Worm (Caenorhabditis elegans) whole organism, L1 larva: ENCODE data around the gene F46B6.2.

ENCODE experiments used
- C16A3.4 ChIP-seq: fragments of 150-350 bp; optimal IDR thresholded peaks from 2 replicates; lab custom pipeline; 2014; ENCODE audit warnings: missing biosample characterization, missing genetic modification characterization
- C34B4.2 ChIP-seq: sonication (generic microtip); optimal IDR thresholded peaks from 2 replicates; lab custom pipeline; 2017; ENCODE audit warnings: mild to moderate bottlenecking, missing genetic modification characterization, missing compliant biosample characterization
- aha-1 ChIP-seq: fragments of 150-350 bp; optimal IDR thresholded peaks from 2 replicates; lab custom pipeline; 2014; ENCODE audit warnings: missing biosample characterization, missing genetic modification characterization
- alr-1 ChIP-seq: fragments of 200-800 bp; sonication (Bioruptor generic); optimal IDR thresholded peaks from 2 replicates; lab custom pipeline; 2018; ENCODE audit warnings: borderline replicate concordance, mild to moderate bottlenecking, missing genetic modification characterization, missing compliant biosample characterization
- ces-1 ChIP-seq: fragments of 150-350 bp; optimal IDR thresholded peaks from 2 replicates; lab custom pipeline; 2014; ENCODE audit warnings: missing biosample characterization, missing genetic modification reagents, missing genetic modification characterization
- dpl-1 ChIP-seq, 3 experiments: fragments of 150-350 bp in 2 of 3; sonication (generic microtip) in 1 of 3; optimal IDR thresholded peaks; 2 replicates each; lab custom pipeline; 2014 to 2017; ENCODE audit warnings: missing biosample characterization in 3 of 3, missing genetic modification characterization in 3 of 3, missing genetic modification reagents in 3 of 3
- dsc-1 ChIP-seq: sonication (generic microtip); optimal IDR thresholded peaks from 2 replicates; lab custom pipeline; 2016; ENCODE audit warnings: mild to moderate bottlenecking, missing genetic modification characterization, missing compliant biosample characterization
- efl-1 ChIP-seq, 4 experiments: fragments of 150-350 bp; optimal IDR thresholded peaks in 3 of 4; peaks in 1 of 4; 1 replicate in 1 of 4; 2 replicates in 3 of 4; lab custom pipeline; 2014; ENCODE audit warnings: missing biosample characterization in 2 of 4, missing genetic modification characterization in 2 of 4, missing genetic modification reagents in 2 of 4
- elt-2 ChIP-seq: sonication (generic microtip); optimal IDR thresholded peaks from 2 replicates; lab custom pipeline; 2016; ENCODE audit warnings: missing genetic modification characterization, mild to moderate bottlenecking, inconsistent platforms, missing compliant biosample characterization, missing genetic modification reagents
- fkh-10 ChIP-seq: sonication (generic microtip); optimal IDR thresholded peaks from 2 replicates; lab custom pipeline; 2017; ENCODE audit warnings: missing biosample characterization, missing genetic modification reagents, missing genetic modification characterization
- fkh-8 ChIP-seq: sonication (generic microtip); optimal IDR thresholded peaks from 2 replicates; lab custom pipeline; 2016; ENCODE audit warnings: mild to moderate bottlenecking, missing genetic modification characterization, missing compliant biosample characterization
- grh-1 ChIP-seq: fragments of 200-800 bp; sonication (Bioruptor generic); IDR thresholded peaks from 2 replicates; pipeline ENCODE4 v1.3.6; 2022; ENCODE audit warnings: missing genetic modification reagents, missing genetic modification characterization, missing compliant biosample characterization
- hpl-2 ChIP-seq: fragments of 150-350 bp; optimal IDR thresholded peaks from 2 replicates; lab custom pipeline; 2014; ENCODE audit warnings: missing biosample characterization, missing genetic modification reagents, missing genetic modification characterization
- lin-13 ChIP-seq: fragments of 150-350 bp; optimal IDR thresholded peaks from 2 replicates; lab custom pipeline; 2014; ENCODE audit warnings: missing biosample characterization, missing genetic modification reagents, missing genetic modification characterization
- lin-14 ChIP-seq: fragments of 200-800 bp; sonication (Bioruptor generic); optimal IDR thresholded peaks from 2 replicates; lab custom pipeline; 2018; ENCODE audit warnings: mild to moderate bottlenecking, missing genetic modification characterization, moderate library complexity, missing compliant biosample characterization
- lin-15B ChIP-seq: fragments of 150-350 bp; sonication (generic microtip); optimal IDR thresholded peaks from 3 replicates; lab custom pipeline; 2014; ENCODE audit warnings: missing biosample characterization, missing genetic modification characterization
- lsy-2 ChIP-seq, 2 experiments: fragments of 150-350 bp; optimal IDR thresholded peaks; 2 replicates each; lab custom pipeline; 2014; ENCODE audit warnings: missing biosample characterization in 2 of 2, missing genetic modification characterization in 2 of 2
- mab-9 ChIP-seq: fragments of 200-800 bp; sonication (Bioruptor generic); IDR thresholded peaks from 2 replicates; pipeline ENCODE4 v1.3.6; 2022; ENCODE audit warnings: missing genetic modification reagents, missing genetic modification characterization, missing compliant biosample characterization
- mdl-1 ChIP-seq, 2 experiments: fragments of 150-350 bp; optimal IDR thresholded peaks; 2 replicates each; lab custom pipeline; 2014 to 2017; ENCODE audit warnings: missing biosample characterization in 2 of 2, missing genetic modification characterization in 2 of 2, inconsistent platforms in 1 of 2
- mef-2 ChIP-seq: fragments of 150-350 bp; optimal IDR thresholded peaks from 2 replicates; lab custom pipeline; 2014; ENCODE audit warnings: missing biosample characterization, missing genetic modification characterization
- nhr-11 ChIP-seq: fragments of 150-350 bp; optimal IDR thresholded peaks from 2 replicates; lab custom pipeline; 2014; ENCODE audit warnings: missing biosample characterization, missing genetic modification characterization
- nhr-12 ChIP-seq: sonication (generic microtip); optimal IDR thresholded peaks from 2 replicates; lab custom pipeline; 2017; ENCODE audit warnings: missing biosample characterization, missing genetic modification characterization
- nhr-19 ChIP-seq: fragments of 200-800 bp; sonication (Bioruptor generic); conservative IDR thresholded peaks from 2 replicates; pipeline ENCODE4 v1.3.6; 2022; ENCODE audit warnings: missing genetic modification characterization, missing compliant biosample characterization
- nhr-20 ChIP-seq: sonication (generic microtip); optimal IDR thresholded peaks from 2 replicates; lab custom pipeline; 2016; ENCODE audit warnings: mild to moderate bottlenecking, missing genetic modification characterization, missing compliant biosample characterization
- nhr-47 ChIP-seq: sonication (generic microtip); optimal IDR thresholded peaks from 2 replicates; lab custom pipeline; 2016; ENCODE audit warnings: mild to moderate bottlenecking, missing genetic modification characterization, moderate library complexity, missing compliant biosample characterization
- nhr-71 ChIP-seq: sonication (generic microtip); optimal IDR thresholded peaks from 2 replicates; lab custom pipeline; 2016; ENCODE audit warnings: mild to moderate bottlenecking, missing genetic modification characterization, moderate library complexity, missing compliant biosample characterization
- nhr-76 ChIP-seq: sonication (generic microtip); optimal IDR thresholded peaks from 2 replicates; lab custom pipeline; 2017; ENCODE audit warnings: missing biosample characterization, missing genetic modification characterization
- nhr-77 ChIP-seq: fragments of 150-350 bp; optimal IDR thresholded peaks from 2 replicates; lab custom pipeline; 2014; ENCODE audit warnings: missing biosample characterization, missing genetic modification characterization
- nhr-84 ChIP-seq: sonication (generic microtip); optimal IDR thresholded peaks from 2 replicates; lab custom pipeline; 2017; ENCODE audit warnings: missing biosample characterization, missing genetic modification characterization
- nhr-85 ChIP-seq: sonication (generic microtip); peaks from one replicate; lab custom pipeline; 2016; ENCODE audit warnings: missing genetic modification characterization, inconsistent platforms, missing compliant biosample characterization
- nhr-90 ChIP-seq: sonication (generic microtip); optimal IDR thresholded peaks from 2 replicates; lab custom pipeline; 2016; ENCODE audit warnings: mild to moderate bottlenecking, missing genetic modification characterization, missing compliant biosample characterization; ENCODE audit not compliant: poor library complexity
- pag-3 ChIP-seq: sonication (generic microtip); optimal IDR thresholded peaks from 2 replicates; lab custom pipeline; 2017; ENCODE audit warnings: missing genetic modification characterization, mild to moderate bottlenecking, missing compliant biosample characterization, antibody characterized with exemption, borderline replicate concordance; ENCODE audit not compliant: insufficient read depth
- pax-3 ChIP-seq: fragments of 200-800 bp; sonication (Bioruptor generic); optimal IDR thresholded peaks from 2 replicates; lab custom pipeline; 2018; ENCODE audit warnings: mild to moderate bottlenecking, missing genetic modification characterization, moderate library complexity, missing compliant biosample characterization
- pqm-1 ChIP-seq: sonication (generic microtip); optimal IDR thresholded peaks from 3 replicates; lab custom pipeline; 2017; ENCODE audit warnings: missing biosample characterization, missing genetic modification characterization
- skn-1 ChIP-seq: fragments of 150-350 bp; optimal IDR thresholded peaks from 2 replicates; lab custom pipeline; 2014; ENCODE audit warnings: missing biosample characterization, missing genetic modification characterization
- snpc-4 ChIP-seq: fragments of 150-350 bp; optimal IDR thresholded peaks from 2 replicates; lab custom pipeline; 2014; ENCODE audit warnings: missing biosample characterization, missing genetic modification characterization
- sox-4 ChIP-seq: sonication (generic microtip); optimal IDR thresholded peaks from 2 replicates; lab custom pipeline; 2016; ENCODE audit warnings: missing genetic modification characterization, missing compliant biosample characterization
- sup-37 ChIP-seq: fragments of 200-800 bp; sonication (Bioruptor generic); optimal IDR thresholded peaks from 2 replicates; lab custom pipeline; 2018; ENCODE audit warnings: mild to moderate bottlenecking, missing genetic modification characterization, missing compliant biosample characterization
- unc-62 ChIP-seq: fragments of 150-350 bp; optimal IDR thresholded peaks from 2 replicates; lab custom pipeline; 2014; ENCODE audit warnings: missing biosample characterization, missing genetic modification reagents, missing genetic modification characterization
- vab-15 ChIP-seq: sonication (generic microtip); optimal IDR thresholded peaks from 2 replicates; lab custom pipeline; 2017; ENCODE audit warnings: missing genotype, mild to moderate bottlenecking, missing genetic modification characterization, missing compliant biosample characterization
- zip-4 ChIP-seq: fragments of 200-800 bp; sonication (Bioruptor generic); optimal IDR thresholded peaks from 2 replicates; lab custom pipeline; 2018; ENCODE audit warnings: mild to moderate bottlenecking, missing genetic modification characterization, moderate library complexity, missing compliant biosample characterization
- ztf-11 ChIP-seq, 2 experiments: sonication (generic microtip); optimal IDR thresholded peaks; 2 replicates each; lab custom pipeline; 2016 to 2017; ENCODE audit warnings: missing genetic modification characterization in 2 of 2, missing biosample characterization in 1 of 2, missing compliant biosample characterization in 1 of 2

Gene F46B6.2

DNA sequence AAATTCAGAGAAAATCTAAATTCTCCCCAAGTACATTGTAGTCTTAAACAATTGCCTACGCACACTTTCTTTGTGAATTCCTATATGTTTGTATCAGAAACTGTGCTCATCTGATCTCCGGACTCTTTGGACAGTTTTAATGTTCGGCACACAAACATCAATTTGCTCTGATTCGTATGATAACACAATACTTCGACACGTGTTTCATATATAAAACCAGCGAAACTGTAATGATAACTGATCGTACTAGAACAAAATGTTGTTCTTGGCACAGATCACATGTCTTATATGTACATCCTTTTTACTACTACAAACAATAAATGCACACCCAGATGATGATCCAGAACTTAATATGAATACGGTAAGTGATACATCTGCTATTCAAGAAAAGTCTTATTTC lies 19.2 kb downstream of the F46B6.2 start, which contains the start of gene lipl-2 (continued):
- peak; percentile 52 for TF ChIP-seq nhr-20 (tag; lab: Kevin White, UChicago)

DNA sequence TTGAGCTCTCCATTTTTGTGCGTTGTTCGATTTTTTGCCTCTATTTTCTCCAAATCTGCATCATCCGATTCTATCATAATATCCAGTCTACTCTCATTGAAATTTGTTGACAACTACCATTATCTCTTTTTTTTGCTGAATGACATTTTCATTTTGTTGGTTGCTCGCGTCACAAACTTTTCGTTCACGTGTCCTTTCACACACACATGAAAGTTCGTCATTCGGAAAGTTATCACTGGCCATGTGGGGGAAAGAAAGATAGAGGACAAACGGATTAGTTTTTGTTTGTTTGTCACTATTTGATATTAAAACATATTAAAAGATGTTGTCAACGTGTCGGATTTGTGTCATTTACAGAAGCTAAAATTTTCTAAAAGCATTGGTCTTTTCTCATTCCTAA lies 22.9 kb downstream of the F46B6.2 start:
- TF ChIP-seq lin-13 (no peak), fkh-8 (tag; lab: Kevin White, UChicago) (peak; percentile 62), unc-62 (GFP tag; lab: Kevin White, UChicago) (no peak), pqm-1 (tag; lab: Kevin White, UChicago) (no peak), sup-37 (GFP tag; lab: Kevin White, UChicago) (no peak), dpl-1 (GFP tag; optimal IDR thresholded peaks at IDR 0.05; lab: Kevin White, UChicago) (no peak), elt-2 (tag; lab: Kevin White, UChicago) (peak; percentile 7), lsy-2 (tag; optimal IDR thresholded peaks at IDR 0.05; lab: Kevin White, UChicago) (peak in 1 of 2 experiments; percentile 8), lin-14 (GFP tag; lab: Kevin White, UChicago) (no peak), pag-3 (tag; lab: Kevin White, UChicago) (no peak), nhr-71 (peak; percentile 42), pax-3 (tag; lab: Kevin White, UChicago) (peak; percentile 39), skn-1 (tag; lab: Kevin White, UChicago) (no peak), nhr-77 (tag; lab: Kevin White, UChicago) (no peak), nhr-76 (tag; lab: Kevin White, UChicago) (no peak), hpl-2 (GFP tag; lab: Kevin White, UChicago) (no peak), alr-1 (no peak), nhr-19 (no peak), nhr-12 (tag; lab: Kevin White, UChicago) (no peak), efl-1 (optimal IDR thresholded peaks at IDR 0.05; lab: Kevin White, UChicago) (no peak), efl-1 (GFP tag; optimal IDR thresholded peaks at IDR 0.05 in 1 of 2; lab: Kevin White, UChicago) (no peak), sox-4 (no peak), ztf-11 (tag; optimal IDR thresholded peaks at IDR 0.05; lab: Kevin White, UChicago) (no peak), ces-1 (GFP tag; lab: Kevin White, UChicago) (no peak), nhr-47 (tag; lab: Kevin White, UChicago) (peak; percentile 11), snpc-4 (tag; lab: Kevin White, UChicago) (no peak), dsc-1 (tag; lab: Kevin White, UChicago) (peak; percentile 46), aha-1 (tag; lab: Kevin White, UChicago) (no peak), C16A3.4 (tag; lab: Kevin White, UChicago) (no peak), mab-9 (no peak), zip-4 (GFP tag; lab: Kevin White, UChicago) (no peak), nhr-20 (tag; lab: Kevin White, UChicago) (no peak), nhr-11 (tag; lab: Kevin White, UChicago) (no peak), lin-15B (tag; lab: Kevin White, UChicago) (no peak), C34B4.2 (tag; lab: Kevin White, UChicago) (no peak), nhr-90 (tag; lab: Kevin White, UChicago) (no peak), vab-15 (tag; lab: Kevin White, UChicago) (no peak), grh-1 (GFP tag; lab: Robert Waterston, UW) (no peak), mef-2 (tag; lab: Kevin White, UChicago) (no peak), nhr-84 (tag; lab: Kevin White, UChicago) (no peak)
- TF ChIP-seq, all 84 proteins: peak for 7

DNA sequence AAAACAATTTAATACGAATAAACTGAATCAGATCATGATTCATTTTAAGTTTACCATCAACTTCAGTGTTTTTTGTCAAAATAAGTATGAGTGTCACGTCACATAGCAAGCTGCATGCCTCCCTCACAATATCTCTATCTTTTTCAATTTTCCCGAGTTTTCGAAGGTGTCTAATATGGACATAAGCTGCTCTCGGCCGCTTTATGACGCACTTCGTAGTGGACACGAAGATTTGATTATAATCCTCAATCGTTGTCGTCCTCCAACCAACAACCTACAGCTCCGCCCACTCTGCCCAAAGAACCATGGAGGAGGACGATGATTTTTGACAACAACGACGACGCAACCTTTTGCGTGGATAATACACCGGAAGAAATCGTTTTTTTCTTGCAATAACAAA lies 23.9 kb downstream of the F46B6.2 start:
- peak; percentile 52 for TF ChIP-seq fkh-8 (tag; lab: Kevin White, UChicago)
- no peak for TF ChIP-seq grh-1 (GFP tag; lab: Robert Waterston, UW)
- peak; percentile 24 for TF ChIP-seq fkh-10 (GFP tag; lab: Kevin White, UChicago)
- TF ChIP-seq nhr-85 (tag; lab: Kevin White, UChicago) = no peak
- TF ChIP-seq zip-4 (GFP tag; lab: Kevin White, UChicago) = no peak
- TF ChIP-seq mdl-1 (tag; optimal IDR thresholded peaks at IDR 0.05; lab: Kevin White, UChicago) = no peak
- no peak for TF ChIP-seq mab-9
- peak; percentile 77 for TF ChIP-seq dsc-1 (tag; lab: Kevin White, UChicago)
- TF ChIP-seq pax-3 (tag; lab: Kevin White, UChicago) = peak; percentile 30
